Fruit fly (Drosophila melanogaster) whole organism, embryonic: Measurements from ENCODE around the gene osp.

Source experiments
- Bdp1 ChIP-seq: fragments of 200-800 bp; sonication (Bioruptor generic); optimal IDR thresholded peaks from 3 replicates; lab custom pipeline; 2016; ENCODE audit warnings: missing biosample characterization, missing genetic modification characterization
- CG10267 ChIP-seq: fragments of 200-800 bp; sonication (Bioruptor generic); optimal IDR thresholded peaks from 2 replicates; lab custom pipeline; 2018; ENCODE audit warnings: missing biosample characterization, mild to moderate bottlenecking, missing genetic modification characterization, moderate library complexity
- CG11085 ChIP-seq: fragments of 200-800 bp; sonication (Bioruptor generic); IDR thresholded peaks from 2 replicates; pipeline ENCODE4 v1.3.6; 2022; ENCODE audit warnings: missing biosample characterization, missing genetic modification characterization
- CG12236 ChIP-seq: fragments of 200-800 bp; sonication (Bioruptor generic); optimal IDR thresholded peaks from 2 replicates; lab custom pipeline; 2016; ENCODE audit warnings: missing biosample characterization, missing genetic modification characterization
- CG13296 ChIP-seq: fragments of 200-800 bp; sonication (Bioruptor generic); optimal IDR thresholded peaks from 3 replicates; lab custom pipeline; 2018; ENCODE audit warnings: missing biosample characterization, mild to moderate bottlenecking, missing genetic modification characterization
- CG14667 ChIP-seq: fragments of 200-800 bp; sonication (Bioruptor generic); IDR thresholded peaks from 2 replicates; pipeline ENCODE4 v1.3.6; 2022; ENCODE audit warnings: missing biosample characterization, missing genetic modification characterization
- CG15514 ChIP-seq: fragments of 200-800 bp; sonication (Bioruptor generic); optimal IDR thresholded peaks from 3 replicates; lab custom pipeline; 2017; ENCODE audit warnings: missing biosample characterization, missing genetic modification characterization, mild to moderate bottlenecking, moderate library complexity, missing genetic modification reagents
- CG17361 ChIP-seq: fragments of 200-800 bp; sonication (Bioruptor generic); IDR thresholded peaks from 3 replicates; pipeline ENCODE4 v1.3.6; 2022; ENCODE audit warnings: missing biosample characterization, missing genetic modification characterization
- CG18476 ChIP-seq: fragments of 200-800 bp; sonication (Bioruptor generic); optimal IDR thresholded peaks from 2 replicates; lab custom pipeline; 2016; ENCODE audit warnings: missing biosample characterization, mild to moderate bottlenecking, missing genetic modification characterization
- CG18599 ChIP-seq: fragments of 200-800 bp; sonication (Bioruptor generic); optimal IDR thresholded peaks from 3 replicates; lab custom pipeline; 2017; ENCODE audit warnings: missing biosample characterization, missing genetic modification characterization, mild to moderate bottlenecking, moderate library complexity, missing genetic modification reagents
- CG31224 ChIP-seq: fragments of 200-800 bp; sonication (Bioruptor generic); IDR thresholded peaks from 2 replicates; pipeline ENCODE4 v1.3.6; 2022; ENCODE audit warnings: missing biosample characterization, missing genetic modification characterization
- CG32767 ChIP-seq: fragments of 200-800 bp; sonication (Bioruptor generic); IDR thresholded peaks from 2 replicates; pipeline ENCODE4 v1.3.6; 2022; ENCODE audit warnings: missing biosample characterization, missing genetic modification characterization
- CG4360 ChIP-seq: fragments of 200-800 bp; sonication (Bioruptor generic); IDR thresholded peaks from 2 replicates; pipeline ENCODE4 v1.3.6; 2022; ENCODE audit warnings: missing biosample characterization, missing genetic modification characterization
- CG6272 ChIP-seq: fragments of 200-800 bp; sonication (Bioruptor generic); IDR thresholded peaks from 2 replicates; pipeline ENCODE4 v1.3.6; 2022; ENCODE audit warnings: missing biosample characterization, missing genetic modification characterization
- CG6765 ChIP-seq: fragments of 200-800 bp; sonication (Bioruptor generic); optimal IDR thresholded peaks from 3 replicates; lab custom pipeline; 2017; ENCODE audit warnings: missing biosample characterization, mild to moderate bottlenecking, missing genetic modification characterization
- CG8359 ChIP-seq: fragments of 200-800 bp; sonication (Bioruptor generic); optimal IDR thresholded peaks from 2 replicates; lab custom pipeline; 2017; ENCODE audit warnings: missing biosample characterization, mild to moderate bottlenecking, missing genetic modification characterization, borderline replicate concordance
- CG8388 ChIP-seq: fragments of 200-800 bp; sonication (Bioruptor generic); optimal IDR thresholded peaks from 2 replicates; lab custom pipeline; 2019; ENCODE audit warnings: missing biosample characterization, mild to moderate bottlenecking, missing genetic modification characterization, moderate library complexity
- CG8478 ChIP-seq: fragments of >200 bp; optimal IDR thresholded peaks from 2 replicates; lab custom pipeline; 2018
- CG9797 ChIP-seq: fragments of 200-800 bp; sonication (Bioruptor generic); optimal IDR thresholded peaks from 3 replicates; lab custom pipeline; 2018; ENCODE audit warnings: missing biosample characterization, mild to moderate bottlenecking, missing genetic modification characterization
- CG9932 ChIP-seq: fragments of 200-800 bp; sonication (Bioruptor generic); IDR thresholded peaks from 2 replicates; pipeline ENCODE4 v1.3.6; 2022; ENCODE audit warnings: missing biosample characterization, missing genetic modification characterization
- Camta ChIP-seq: fragments of 200-800 bp; sonication (Bioruptor generic); optimal IDR thresholded peaks from 2 replicates; lab custom pipeline; 2016; ENCODE audit warnings: missing biosample characterization, missing genetic modification characterization
- CrebB ChIP-seq: fragments of 200-800 bp; sonication (Bioruptor generic); optimal IDR thresholded peaks from 3 replicates; lab custom pipeline; 2018; ENCODE audit warnings: missing biosample characterization, mild to moderate bottlenecking, missing genetic modification characterization
- Dek ChIP-seq: fragments of 200-800 bp; sonication (Bioruptor generic); optimal IDR thresholded peaks from 3 replicates; lab custom pipeline; 2019; ENCODE audit warnings: missing biosample characterization, mild to moderate bottlenecking, missing genetic modification characterization, moderate library complexity
- Dref ChIP-seq: fragments of 200-800 bp; sonication (Bioruptor generic); IDR thresholded peaks from 2 replicates; pipeline ENCODE4 v1.3.6; 2022; ENCODE audit warnings: missing biosample characterization, missing genetic modification characterization
- Eip74EF ChIP-seq, 2 experiments: fragments of 200-800 bp in 1 of 2; fragments of >200 bp in 1 of 2; sonication (Bioruptor generic) in 1 of 2; optimal IDR thresholded peaks; 2 replicates each; lab custom pipeline; 2017 to 2019; ENCODE audit warnings: missing biosample characterization in 2 of 2, missing genetic modification characterization in 2 of 2, mild to moderate bottlenecking in 1 of 2, moderate library complexity in 1 of 2
- Fer2 ChIP-seq: fragments of 200-800 bp; sonication (Bioruptor generic); optimal IDR thresholded peaks from 2 replicates; lab custom pipeline; 2018; ENCODE audit warnings: missing biosample characterization, mild to moderate bottlenecking, missing genetic modification characterization, moderate library complexity
- HLHmδ ChIP-seq: fragments of 200-800 bp; sonication (Bioruptor generic); optimal IDR thresholded peaks from 2 replicates; lab custom pipeline; 2018; ENCODE audit warnings: missing biosample characterization, mild to moderate bottlenecking, missing genetic modification characterization, moderate library complexity
- Hmr ChIP-seq: fragments of 200-800 bp; sonication (Bioruptor generic); optimal IDR thresholded peaks from 3 replicates; lab custom pipeline; 2017; ENCODE audit warnings: mild to moderate bottlenecking, missing biosample characterization, missing genetic modification reagents, missing genetic modification characterization
- Oli ChIP-seq: fragments of 200-800 bp; sonication (Bioruptor generic); optimal IDR thresholded peaks from 2 replicates; lab custom pipeline; 2018; ENCODE audit warnings: missing biosample characterization, mild to moderate bottlenecking, missing genetic modification characterization, moderate library complexity
- PHDP ChIP-seq: fragments of 200-800 bp; sonication (Bioruptor generic); optimal IDR thresholded peaks from 3 replicates; lab custom pipeline; 2018; ENCODE audit warnings: missing biosample characterization, mild to moderate bottlenecking, missing genetic modification characterization, moderate library complexity
- Sry-δ ChIP-seq: fragments of 200-800 bp; sonication (Bioruptor generic); optimal IDR thresholded peaks from 2 replicates; lab custom pipeline; 2016; ENCODE audit warnings: missing biosample characterization, missing genetic modification characterization
- YL-1 ChIP-seq: fragments of 200-800 bp; sonication (Bioruptor generic); optimal IDR thresholded peaks from 3 replicates; lab custom pipeline; 2017; ENCODE audit warnings: missing biosample characterization, mild to moderate bottlenecking, missing genetic modification characterization
- bowl ChIP-seq: fragments of 200-800 bp; sonication (Bioruptor generic); IDR thresholded peaks from 2 replicates; pipeline ENCODE4 v1.3.6; 2022; ENCODE audit warnings: missing biosample characterization, missing genetic modification characterization
- crp ChIP-seq, 2 experiments: fragments of 200-800 bp; sonication (Bioruptor generic); optimal IDR thresholded peaks; 2 replicates in 1 of 2; 3 replicates in 1 of 2; lab custom pipeline; 2017; ENCODE audit warnings: missing biosample characterization in 2 of 2, missing genetic modification characterization in 2 of 2, mild to moderate bottlenecking in 1 of 2, moderate library complexity in 1 of 2
- cwo ChIP-seq: fragments of 200-800 bp; sonication (Bioruptor generic); optimal IDR thresholded peaks from 3 replicates; lab custom pipeline; 2017; ENCODE audit warnings: missing biosample characterization, missing genetic modification characterization, mild to moderate bottlenecking, moderate library complexity, missing genetic modification reagents
- dysf ChIP-seq: fragments of 200-800 bp; sonication (Bioruptor generic); IDR thresholded peaks from 3 replicates; pipeline ENCODE4 v1.3.6; 2022; ENCODE audit warnings: missing biosample characterization, missing genetic modification characterization
- ems ChIP-seq: fragments of 200-800 bp; sonication (Bioruptor generic); optimal IDR thresholded peaks from 3 replicates; lab custom pipeline; 2016; ENCODE audit warnings: missing biosample characterization, missing genetic modification characterization
- exex ChIP-seq: fragments of 200-800 bp; sonication (Bioruptor generic); optimal IDR thresholded peaks from 4 replicates; lab custom pipeline; 2018; ENCODE audit warnings: missing biosample characterization, mild to moderate bottlenecking, missing genetic modification characterization, moderate library complexity
- jigr1 ChIP-seq: fragments of 200-800 bp; sonication (Bioruptor generic); IDR thresholded peaks from 3 replicates; pipeline ENCODE4 v1.3.6; 2022; ENCODE audit warnings: missing biosample characterization, missing genetic modification characterization
- knrl ChIP-seq: fragments of 200-800 bp; sonication (Bioruptor generic); IDR thresholded peaks from 3 replicates; pipeline ENCODE4 v1.3.6; 2022; ENCODE audit warnings: missing biosample characterization, missing genetic modification characterization; ENCODE audit not compliant: partially characterized antibody
- onecut ChIP-seq: fragments of 200-800 bp; sonication (Bioruptor generic); IDR thresholded peaks from 2 replicates; pipeline ENCODE4 v1.3.6; 2022; ENCODE audit warnings: missing biosample characterization, missing genetic modification characterization
- pnt ChIP-seq: fragments of 200-800 bp; sonication (Bioruptor generic); optimal IDR thresholded peaks from 3 replicates; lab custom pipeline; 2016; ENCODE audit warnings: missing biosample characterization, missing genetic modification characterization
- psq ChIP-seq: fragments of 200-800 bp; sonication (Bioruptor generic); optimal IDR thresholded peaks from 2 replicates; lab custom pipeline; 2017; ENCODE audit warnings: missing biosample characterization, missing genetic modification characterization
- sqz ChIP-seq: fragments of 200-800 bp; sonication (Bioruptor generic); optimal IDR thresholded peaks from 3 replicates; lab custom pipeline; 2018; ENCODE audit warnings: missing biosample characterization, mild to moderate bottlenecking, missing genetic modification characterization
- ssp ChIP-seq: fragments of 200-800 bp; sonication (Bioruptor generic); IDR thresholded peaks from 2 replicates; pipeline ENCODE4 v1.3.6; 2022; ENCODE audit warnings: missing biosample characterization, missing genetic modification characterization
- tap ChIP-seq: fragments of 200-800 bp; optimal IDR thresholded peaks from 3 replicates; lab custom pipeline; 2019; ENCODE audit warnings: missing biosample characterization, mild to moderate bottlenecking, missing genetic modification characterization, moderate library complexity
- tup ChIP-seq: fragments of 200-800 bp; sonication (Bioruptor generic); optimal IDR thresholded peaks from 2 replicates; lab custom pipeline; 2016; ENCODE audit warnings: missing biosample characterization, mild to moderate bottlenecking, missing genetic modification characterization, moderate library complexity
- wdn ChIP-seq: fragments of 200-800 bp; sonication (Bioruptor generic); IDR thresholded peaks from 2 replicates; pipeline ENCODE4 v1.3.6; 2022; ENCODE audit warnings: missing biosample characterization, missing genetic modification characterization
- z ChIP-seq: fragments of 200-800 bp; sonication (Bioruptor generic); IDR thresholded peaks from 3 replicates; pipeline ENCODE4 v1.3.6; 2022; ENCODE audit warnings: missing biosample characterization, missing genetic modification characterization

Gene osp

DNA sequence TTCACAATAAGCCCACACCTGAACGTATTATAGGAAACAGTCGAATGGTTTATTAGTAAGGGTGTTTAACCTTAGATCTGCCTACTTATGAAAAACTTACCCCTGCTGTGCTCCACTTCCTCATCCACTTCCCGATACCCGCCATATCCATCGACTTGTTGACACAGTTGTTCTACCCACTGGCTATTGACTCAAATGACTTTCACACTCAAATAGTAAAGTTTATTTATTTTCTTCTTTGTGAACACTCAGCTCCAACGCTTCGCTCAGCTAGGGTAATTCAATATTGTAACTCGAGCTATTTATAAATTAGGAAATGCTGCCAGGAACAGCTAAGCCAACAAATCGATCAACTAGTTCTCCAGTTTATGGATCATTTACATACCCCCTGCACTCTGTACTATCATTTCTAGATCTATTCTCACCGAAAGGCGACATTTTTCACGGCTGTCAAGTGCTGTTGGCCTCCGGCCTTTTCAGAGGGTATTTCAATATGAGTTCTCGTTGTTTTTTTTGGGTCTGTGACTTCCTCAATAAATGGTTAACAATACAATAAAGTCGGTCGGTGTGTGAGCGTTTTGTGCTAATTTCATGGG, 3.4 kb downstream of the osp start (continued):
- peak in 1 of 2 experiments; percentile 60 for TF ChIP-seq Eip74EF (GFP tag; optimal IDR thresholded peaks at IDR 0.05; lab: Kevin White, UChicago)
- TF ChIP-seq tap (tag; lab: Kevin White, UChicago): peak; percentile 64
- peak; percentile 40 for TF ChIP-seq Oli (tag; lab: Kevin White, UChicago)
- TF ChIP-seq CG8478: no peak
- no peak for TF ChIP-seq jigr1 (GFP tag; lab: Robert Waterston, UW)
- TF ChIP-seq PHDP (tag; lab: Kevin White, UChicago): peak; percentile 85
- TF ChIP-seq Camta (GFP tag; lab: Kevin White, UChicago): peak; percentile 89
- peak; percentile 89 for TF ChIP-seq CG15514 (GFP tag; lab: Kevin White, UChicago)
- peak; percentile 46; the same call in 1 of the 2 replicates for TF ChIP-seq CG4360
- peak; percentile 80 for TF ChIP-seq sqz
- TF ChIP-seq CrebB: peak; percentile 90
- peak; percentile 97 for TF ChIP-seq CG18599 (GFP tag; lab: Kevin White, UChicago)
- peak; percentile 81 for TF ChIP-seq YL-1 (GFP tag; lab: Kevin White, UChicago)
- peak; percentile 91 for TF ChIP-seq HLHmδ (GFP tag; lab: Kevin White, UChicago)
- peak; percentile 83 for TF ChIP-seq CG9932 (GFP tag; lab: Robert Waterston, UW)
- TF ChIP-seq CG6272 (GFP tag; lab: Robert Waterston, UW): no peak
- TF ChIP-seq z (GFP tag; lab: Robert Waterston, UW): peak; percentile 80; the same call in 2 of the 3 replicates
- TF ChIP-seq CG18476 (GFP tag; lab: Kevin White, UChicago): peak; percentile 89
- TF ChIP-seq CG14667 (GFP tag; lab: Robert Waterston, UW): no peak
- TF ChIP-seq ssp (GFP tag; lab: Robert Waterston, UW): peak; percentile 29; the same call in 1 of the 2 replicates
- TF ChIP-seq CG13296 (GFP tag; lab: Kevin White, UChicago): peak; percentile 85
- TF ChIP-seq onecut (GFP tag; lab: Robert Waterston, UW): peak; percentile 84
- TF ChIP-seq Sry-δ (GFP tag; lab: Kevin White, UChicago): peak; percentile 59
- TF ChIP-seq CG32767: peak; percentile 80
- TF ChIP-seq Dref (GFP tag; lab: Robert Waterston, UW): no peak
- peak; percentile 74 for TF ChIP-seq psq (GFP tag; lab: Kevin White, UChicago)
- TF ChIP-seq knrl (GFP tag; lab: Robert Waterston, UW): no peak
- peak; percentile 64; the same call in 1 of the 3 replicates for TF ChIP-seq dysf (GFP tag; lab: Robert Waterston, UW)
- no peak for TF ChIP-seq CG8388
- peak; percentile 50 for TF ChIP-seq CG10267 (tag; lab: Kevin White, UChicago)
- peak; percentile 68; the same call in 2 of the 3 replicates for TF ChIP-seq CG17361 (GFP tag; lab: Robert Waterston, UW)
- peak; percentile 68 for TF ChIP-seq CG8359 (GFP tag; lab: Kevin White, UChicago)
- peak; percentile 58 for TF ChIP-seq exex (tag; lab: Kevin White, UChicago)
- TF ChIP-seq Fer2 (tag; lab: Kevin White, UChicago): peak; percentile 85
- peak; percentile 79 for TF ChIP-seq ems (GFP tag; lab: Kevin White, UChicago)
- TF ChIP-seq CG12236 (GFP tag; lab: Kevin White, UChicago): peak; percentile 91
- peak; percentile 36 for TF ChIP-seq CG9797
- peak; percentile 81 for TF ChIP-seq Dek (tag; lab: Kevin White, UChicago)
- TF ChIP-seq crp (GFP tag; optimal IDR thresholded peaks at IDR 0.05; lab: Kevin White, UChicago): peak in 1 of 2 experiments; percentile 15
- TF ChIP-seq CG6765 (GFP tag; lab: Kevin White, UChicago): peak; percentile 89
- TF ChIP-seq cwo (GFP tag; lab: Kevin White, UChicago): peak; percentile 87
- peak; percentile 97 for TF ChIP-seq Hmr
- peak; percentile 80 for TF ChIP-seq CG11085 (GFP tag; lab: Robert Waterston, UW)
- peak; percentile 53 for TF ChIP-seq CG31224
- TF ChIP-seq Bdp1 (GFP tag; lab: Kevin White, UChicago): peak; percentile 85
- peak; percentile 94 for TF ChIP-seq tup
- peak; percentile 59; the same call in 1 of the 2 replicates for TF ChIP-seq wdn (GFP tag; lab: Robert Waterston, UW)
- TF ChIP-seq bowl (GFP tag; lab: Robert Waterston, UW): no peak
- peak; percentile 78 for TF ChIP-seq pnt (GFP tag; lab: Kevin White, UChicago)
